Worm (Caenorhabditis elegans): ENCODE measurements around the gene cki-1.

DNA sequence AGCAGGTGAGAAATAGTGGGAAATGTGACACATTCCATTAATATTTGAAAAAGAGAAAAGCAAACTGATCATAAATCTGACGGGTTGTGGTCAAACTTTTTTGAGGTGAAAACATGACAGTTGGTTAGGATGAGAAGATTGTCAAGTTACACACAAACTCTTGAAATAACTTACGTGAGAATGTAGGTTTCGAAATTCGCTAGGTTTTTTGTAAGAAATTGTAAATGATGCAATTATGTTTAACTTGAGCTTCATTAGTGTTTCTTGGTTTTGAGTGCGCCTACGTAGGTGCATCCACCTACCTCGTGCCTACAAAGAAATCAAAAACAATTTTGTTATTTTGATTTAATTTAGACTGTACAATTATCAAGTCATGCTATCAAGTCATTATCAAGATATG lies 24.3 kb downstream of the cki-1 start, which contains the start of gene cex-2:
- TF ChIP-seq hnd-1 (tag; optimal IDR thresholded peaks at IDR 0.05) = no peak
- TF ChIP-seq ama-1 (optimal IDR thresholded peaks at IDR 0.05) = no peak

All from whole organism, early embryonic.